Fruit fly (Drosophila melanogaster): ENCODE results near the gene ras.
A peak's percentile ranks its signal among the peaks of the same experiment; 100 is the strongest.

Gene ras

DNA sequence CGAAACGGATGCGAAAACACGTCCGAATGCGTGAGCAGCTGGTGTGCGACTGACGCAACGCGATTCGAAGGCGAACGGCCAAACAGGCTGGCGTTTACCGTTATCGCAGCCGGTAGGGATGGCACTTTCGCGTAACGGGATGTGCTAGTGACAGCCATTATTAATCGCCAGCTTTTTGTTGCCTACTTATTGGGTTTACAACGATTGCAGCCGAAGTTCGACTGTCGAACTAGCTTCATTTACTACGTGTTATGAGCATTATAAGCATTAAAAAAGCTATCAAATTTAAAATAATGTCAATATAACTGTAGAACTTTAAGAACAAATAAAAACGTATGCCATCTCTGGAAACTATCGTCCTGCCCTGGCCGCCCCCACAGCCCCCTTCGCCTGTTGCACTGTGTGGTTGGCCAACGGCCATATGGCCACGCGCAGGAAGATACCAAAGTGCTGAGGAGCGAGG, 13.3 kb downstream of the ras start, which contains the start of gene Rph (continued):
- TF ChIP-seq yki (optimal IDR thresholded peaks at IDR 0.05) (no peak), CkIIα-i1 (GFP tag; IDR thresholded peaks at IDR 0.05) (no peak), H2.0 (GFP tag; IDR thresholded peaks at IDR 0.05) (no peak), Dp (GFP tag; optimal IDR thresholded peaks at IDR 0.05) (no peak), Mrtf (GFP tag; IDR thresholded peaks at IDR 0.05) (no peak), bowl (GFP tag; IDR thresholded peaks at IDR 0.05) (no peak), CG7745 (tag; optimal IDR thresholded peaks at IDR 0.05) (no peak), CG9797 (GFP tag; optimal IDR thresholded peaks at IDR 0.05) (no peak), Atf-2 (GFP tag; optimal IDR thresholded peaks at IDR 0.05) (no peak), ac (GFP tag; optimal IDR thresholded peaks at IDR 0.05) (no peak), sd (tag; optimal IDR thresholded peaks at IDR 0.05) (no peak), CG14014 (GFP tag; IDR thresholded peaks at IDR 0.05) (0 out of 2 replicates have a peak, but pooled peaks have one; percentile 16), CG4424 (GFP tag; optimal IDR thresholded peaks at IDR 0.05) (no peak), CG16813 (GFP tag; IDR thresholded peaks at IDR 0.05; ENCODE audit: partially characterized antibody) (0 out of 3 replicates have a peak, but pooled peaks have one; percentile 45), CG3065 (GFP tag; optimal IDR thresholded peaks at IDR 0.05) (no peak), tx (GFP tag; optimal IDR thresholded peaks at IDR 0.05) (no peak), gt (GFP tag; IDR thresholded peaks at IDR 0.05) (no peak), Dip3 (GFP tag; optimal IDR thresholded peaks at IDR 0.05) (no peak), CG17568 (GFP tag; optimal IDR thresholded peaks at IDR 0.05) (no peak), pros (GFP tag; optimal IDR thresholded peaks at IDR 0.05) (no peak), Lim3 (GFP tag; IDR thresholded peaks at IDR 0.05) (no peak), vnd (GFP tag; IDR thresholded peaks at IDR 0.05; ENCODE audit: partially characterized antibody) (no peak), CG13624 (GFP tag; optimal IDR thresholded peaks at IDR 0.05) (peak; percentile 9), CG11560 (tag; IDR thresholded peaks at IDR 0.05) (0 out of 3 replicates have a peak, but pooled peaks have one; percentile 16), sens-2 (GFP tag; IDR thresholded peaks at IDR 0.05) (no peak), CG12769 (tag; optimal IDR thresholded peaks at IDR 0.05) (peak; percentile 23), maf-S (GFP tag; optimal IDR thresholded peaks at IDR 0.05) (no peak), grn (GFP tag; optimal IDR thresholded peaks at IDR 0.05) (no peak), br (optimal IDR thresholded peaks at IDR 0.05) (no peak), Nf-YC (tag; optimal IDR thresholded peaks at IDR 0.05) (peak; percentile 9), Usf (GFP tag; optimal IDR thresholded peaks at IDR 0.05) (no peak), Taf1 (GFP tag; IDR thresholded peaks at IDR 0.05) (no peak), org-1 (GFP tag; optimal IDR thresholded peaks at IDR 0.05) (no peak), tgo (GFP tag; IDR thresholded peaks at IDR 0.05) (no peak), salm (tag; optimal IDR thresholded peaks at IDR 0.05) (no peak), Scr (GFP tag; IDR thresholded peaks at IDR 0.05; ENCODE audit: partially characterized antibody) (peak; percentile 60), CG1602 (GFP tag; optimal IDR thresholded peaks at IDR 0.05) (no peak), HmgD (GFP tag; optimal IDR thresholded peaks at IDR 0.05) (no peak), CG10654 (GFP tag; optimal IDR thresholded peaks at IDR 0.05) (no peak), sob (GFP tag; IDR thresholded peaks at IDR 0.05) (0 out of 2 replicates have a peak, but pooled peaks have one; percentile 26), prd (optimal IDR thresholded peaks at IDR 0.05) (no peak), prd (GFP tag; IDR thresholded peaks at IDR 0.05) (peak; percentile 44; the same call in 1 of the 3 replicates), Drgx (GFP tag; IDR thresholded peaks at IDR 0.05) (no peak), amos (GFP tag; IDR thresholded peaks at IDR 0.05; ENCODE audit: partially characterized antibody) (peak; percentile 36; the same call in 1 of the 2 replicates), Ravus (GFP tag; IDR thresholded peaks at IDR 0.05) (no peak), CG17912 (GFP tag; optimal IDR thresholded peaks at IDR 0.05) (no peak), tna (GFP tag; IDR thresholded peaks at IDR 0.05; ENCODE audit: partially characterized antibody) (no peak), HHEX (GFP tag; optimal IDR thresholded peaks at IDR 0.05) (no peak), CG1024 (GFP tag; IDR thresholded peaks at IDR 0.05) (no peak), CG43689 (GFP tag; IDR thresholded peaks at IDR 0.05) (no peak), Ptx1 (GFP tag; IDR thresholded peaks at IDR 0.05) (0 out of 2 replicates have a peak, but pooled peaks have one; percentile 26), lilli (GFP tag; optimal IDR thresholded peaks at IDR 0.05) (peak; percentile 13), CG6272 (GFP tag; IDR thresholded peaks at IDR 0.05) (0 out of 2 replicates have a peak, but pooled peaks have one; percentile 8)

All from whole organism, embryonic.